Fruit fly (Drosophila melanogaster) whole organism, pupa: ENCODE results near the gene CG13114.

Experiments used
- CG10348 ChIP-seq: fragments of 200-800 bp; sonication (Bioruptor generic); IDR thresholded peaks from 2 replicates; pipeline ENCODE4 v1.3.6; 2022; ENCODE audit warnings: missing biosample characterization, missing genetic modification characterization
- CG12605 ChIP-seq: fragments of 200-800 bp; sonication (Bioruptor generic); IDR thresholded peaks from 2 replicates; pipeline ENCODE4 v1.3.6; 2022; ENCODE audit warnings: missing biosample characterization, missing genetic modification characterization
- CG13204 ChIP-seq: fragments of 200-800 bp; sonication (Bioruptor generic); optimal IDR thresholded peaks from 2 replicates; lab custom pipeline; 2018; ENCODE audit warnings: missing biosample characterization, mild to moderate bottlenecking, missing genetic modification characterization, moderate library complexity
- CG14655 ChIP-seq: fragments of 200-800 bp; sonication (Bioruptor generic); optimal IDR thresholded peaks from 3 replicates; lab custom pipeline; 2017; ENCODE audit warnings: mild to moderate bottlenecking, missing biosample characterization, missing genetic modification reagents, missing genetic modification characterization
- CG15710 ChIP-seq: fragments of 200-800 bp; sonication (Bioruptor generic); optimal IDR thresholded peaks from 2 replicates; lab custom pipeline; 2018; ENCODE audit warnings: missing biosample characterization, mild to moderate bottlenecking, missing genetic modification characterization, moderate library complexity
- CG17806 ChIP-seq: fragments of 200-800 bp; sonication (Bioruptor generic); optimal IDR thresholded peaks from 2 replicates; lab custom pipeline; 2018; ENCODE audit warnings: missing biosample characterization, mild to moderate bottlenecking, missing genetic modification characterization, moderate library complexity
- CG32121 ChIP-seq: fragments of 200-800 bp; sonication (Bioruptor generic); IDR thresholded peaks from 2 replicates; pipeline ENCODE4 v1.3.6; 2022; ENCODE audit warnings: missing biosample characterization, missing genetic modification characterization
- CG34367 ChIP-seq: fragments of 200-800 bp; sonication (Bioruptor generic); optimal IDR thresholded peaks from 2 replicates; lab custom pipeline; 2018; ENCODE audit warnings: missing biosample characterization, mild to moderate bottlenecking, missing genetic modification characterization
- CG4496 ChIP-seq: fragments of 200-800 bp; sonication (Bioruptor generic); IDR thresholded peaks from 3 replicates; pipeline ENCODE4 v1.3.6; 2022; ENCODE audit warnings: missing biosample characterization, missing genetic modification characterization
- CG8159 ChIP-seq: fragments of 200-800 bp; sonication (Bioruptor generic); optimal IDR thresholded peaks from 3 replicates; lab custom pipeline; 2018; ENCODE audit warnings: missing biosample characterization, mild to moderate bottlenecking, missing genetic modification characterization, moderate library complexity
- CG8301 ChIP-seq: fragments of 200-800 bp; sonication (Bioruptor generic); optimal IDR thresholded peaks from 2 replicates; lab custom pipeline; 2018; ENCODE audit warnings: missing biosample characterization, mild to moderate bottlenecking, missing genetic modification characterization
- CG9948 ChIP-seq: fragments of 200-800 bp; sonication (Bioruptor generic); optimal IDR thresholded peaks from 2 replicates; lab custom pipeline; 2018; ENCODE audit warnings: missing biosample characterization, mild to moderate bottlenecking, missing genetic modification characterization, moderate library complexity
- D1 ChIP-seq: fragments of 200-800 bp; sonication (Bioruptor generic); optimal IDR thresholded peaks from 2 replicates; lab custom pipeline; 2018; ENCODE audit warnings: missing biosample characterization, mild to moderate bottlenecking, missing genetic modification characterization, moderate library complexity
- EcR ChIP-seq: fragments of 200-800 bp; sonication (Bioruptor generic); optimal IDR thresholded peaks from 3 replicates; lab custom pipeline; 2019; ENCODE audit warnings: missing biosample characterization, missing genetic modification characterization, mild to moderate bottlenecking, moderate library complexity, missing genetic modification reagents
- Ets98B ChIP-seq: fragments of 200-800 bp; sonication (Bioruptor generic); IDR thresholded peaks from 2 replicates; pipeline ENCODE4 v1.3.6; 2022; ENCODE audit warnings: missing biosample characterization, missing genetic modification characterization
- Pif1A ChIP-seq: fragments of 200-800 bp; sonication (Bioruptor generic); optimal IDR thresholded peaks from 3 replicates; lab custom pipeline; 2016; ENCODE audit warnings: missing biosample characterization, missing genetic modification characterization
- Pif1B ChIP-seq: fragments of 200-800 bp; sonication (Bioruptor generic); optimal IDR thresholded peaks from 3 replicates; lab custom pipeline; 2016; ENCODE audit warnings: missing biosample characterization, missing genetic modification characterization
- Snoo ChIP-seq: fragments of 200-800 bp; sonication (Bioruptor generic); optimal IDR thresholded peaks from 3 replicates; lab custom pipeline; 2017; ENCODE audit warnings: missing biosample characterization, mild to moderate bottlenecking, missing genetic modification characterization, inconsistent platforms
- fd96Ca ChIP-seq: fragments of 200-800 bp; sonication (Bioruptor generic); IDR thresholded peaks from 3 replicates; pipeline ENCODE4 v1.3.6; 2022; ENCODE audit warnings: missing biosample characterization, missing genetic modification characterization
- gl ChIP-seq: fragments of 200-800 bp; sonication (Bioruptor generic); optimal IDR thresholded peaks from 2 replicates; lab custom pipeline; 2018; ENCODE audit warnings: missing biosample characterization, mild to moderate bottlenecking, missing genetic modification characterization
- rn ChIP-seq: fragments of 200-800 bp; sonication (Bioruptor generic); IDR thresholded peaks from 2 replicates; pipeline ENCODE4 v1.3.6; 2022; ENCODE audit warnings: missing biosample characterization, missing genetic modification characterization

Gene CG13114

dm6 chr2L:9545511-9545910 lies at the start of gene CG13114:
Gene CG13114, plus strand, starts transcription at chr2L:9545811.
- TF ChIP-seq CG8159 (no peak), Pif1A (no peak), EcR (GFP tag; lab: Kevin White, UChicago) (no peak), rn (GFP tag; lab: Robert Waterston, UW) (no peak), Pif1B (no peak), CG15710 (tag; lab: Kevin White, UChicago) (no peak), CG14655 (no peak), CG13204 (GFP tag; lab: Kevin White, UChicago) (no peak), CG10348 (no peak), D1 (tag; lab: Kevin White, UChicago) (no peak)

- TF ChIP-seq Snoo (tag; lab: Kevin White, UChicago), result no peak
- TF ChIP-seq CG8159, result no peak
- TF ChIP-seq Pif1A, result no peak
Measured at dm6 chr2L:9495870-9496269, 49.7 kb upstream of the CG13114 start.

- TF ChIP-seq Pif1B (no peak), Ets98B (peak; percentile 46), CG13204 (GFP tag; lab: Kevin White, UChicago) (peak; percentile 51), rn (GFP tag; lab: Robert Waterston, UW) (no peak), D1 (tag; lab: Kevin White, UChicago) (no peak), CG15710 (tag; lab: Kevin White, UChicago) (no peak), CG9948 (peak; percentile 1), CG17806 (tag; lab: Kevin White, UChicago) (peak; percentile 23), CG14655 (peak; percentile 76), CG32121 (GFP tag; lab: Robert Waterston, UW) (peak; percentile 56), fd96Ca (GFP tag; lab: Robert Waterston, UW) (peak; percentile 74), CG8159 (peak; percentile 0), CG34367 (tag; lab: Kevin White, UChicago) (no peak), gl (tag; lab: Kevin White, UChicago) (no peak), CG4496 (GFP tag; lab: Robert Waterston, UW) (peak; percentile 70; the same call in 2 of the 3 replicates), Pif1A (peak; percentile 17), CG8301 (tag; lab: Kevin White, UChicago) (peak; percentile 40), EcR (GFP tag; lab: Kevin White, UChicago) (peak; percentile 64), CG10348 (peak; percentile 34; the same call in 1 of the 2 replicates), Snoo (tag; lab: Kevin White, UChicago) (peak; percentile 20), CG12605 (GFP tag; lab: Robert Waterston, UW) (peak; percentile 6; the same call in 1 of the 2 replicates)
Measured at dm6 chr2L:9496378-9497284, 49.0 kb upstream of the CG13114 start.

dm6 chr2L:9497285-9497660 lies 48.3 kb upstream of the CG13114 start:
- TF ChIP-seq D1 (tag; lab: Kevin White, UChicago) (no peak), CG12605 (GFP tag; lab: Robert Waterston, UW) (peak; percentile 9; the same call in 1 of the 2 replicates), EcR (GFP tag; lab: Kevin White, UChicago) (peak; percentile 81)

dm6 chr2L:9498185-9498984 lies 47.2 kb upstream of the CG13114 start:
- TF ChIP-seq CG8301 (tag; lab: Kevin White, UChicago), result peak; percentile 53
- no peak for TF ChIP-seq rn (GFP tag; lab: Robert Waterston, UW)
- TF ChIP-seq CG9948, result peak; percentile 37
- TF ChIP-seq CG32121 (GFP tag; lab: Robert Waterston, UW), result no peak; the same call in 1 of the 2 replicates
- peak; percentile 51 for TF ChIP-seq Snoo (tag; lab: Kevin White, UChicago)
- no peak for TF ChIP-seq gl (tag; lab: Kevin White, UChicago)
- TF ChIP-seq CG10348, result no peak
- TF ChIP-seq CG12605 (GFP tag; lab: Robert Waterston, UW), result no peak
- peak; percentile 39 for TF ChIP-seq CG17806 (tag; lab: Kevin White, UChicago)
- peak; percentile 43 for TF ChIP-seq Ets98B
- TF ChIP-seq fd96Ca (GFP tag; lab: Robert Waterston, UW), result no peak
- TF ChIP-seq Pif1A, result peak; percentile 11
- TF ChIP-seq CG4496 (GFP tag; lab: Robert Waterston, UW), result peak; percentile 55; the same call in 1 of the 3 replicates
- peak; percentile 14 for TF ChIP-seq Pif1B
- peak; percentile 35 for TF ChIP-seq CG34367 (tag; lab: Kevin White, UChicago)
- peak; percentile 21 for TF ChIP-seq CG15710 (tag; lab: Kevin White, UChicago)
- TF ChIP-seq CG8159, result peak; percentile 58
- no peak for TF ChIP-seq D1 (tag; lab: Kevin White, UChicago)
- TF ChIP-seq EcR (GFP tag; lab: Kevin White, UChicago), result peak; percentile 8
- no peak for TF ChIP-seq CG13204 (GFP tag; lab: Kevin White, UChicago)
- TF ChIP-seq CG14655, result peak; percentile 56

- no peak for TF ChIP-seq CG12605 (GFP tag; lab: Robert Waterston, UW)
- TF ChIP-seq CG4496 (GFP tag; lab: Robert Waterston, UW), result no peak
- TF ChIP-seq CG14655, result no peak
Measured at dm6 chr2L:9498985-9499249, 46.7 kb upstream of the CG13114 start.
